Worm (Caenorhabditis elegans) whole organism, L4/young adult: ENCODE data around the gene T25B9.3.

Experiments
- W03F9.2 ChIP-seq: fragments of 150-350 bp; optimal IDR thresholded peaks from 2 replicates; lab custom pipeline; 2014; ENCODE audit warnings: missing biosample characterization, missing genetic modification characterization
- dao-5 ChIP-seq: sonication (generic microtip); optimal IDR thresholded peaks from 2 replicates; lab custom pipeline; 2016; ENCODE audit warnings: missing genotype, missing genetic modification characterization, moderate library complexity, missing compliant biosample characterization
- him-1 ChIP-seq: sonication (generic microtip); optimal IDR thresholded peaks from 2 replicates; lab custom pipeline; 2016; ENCODE audit warnings: missing genotype, missing genetic modification reagents, missing genetic modification characterization, missing compliant biosample characterization

The T25B9.3 gene

DNA sequence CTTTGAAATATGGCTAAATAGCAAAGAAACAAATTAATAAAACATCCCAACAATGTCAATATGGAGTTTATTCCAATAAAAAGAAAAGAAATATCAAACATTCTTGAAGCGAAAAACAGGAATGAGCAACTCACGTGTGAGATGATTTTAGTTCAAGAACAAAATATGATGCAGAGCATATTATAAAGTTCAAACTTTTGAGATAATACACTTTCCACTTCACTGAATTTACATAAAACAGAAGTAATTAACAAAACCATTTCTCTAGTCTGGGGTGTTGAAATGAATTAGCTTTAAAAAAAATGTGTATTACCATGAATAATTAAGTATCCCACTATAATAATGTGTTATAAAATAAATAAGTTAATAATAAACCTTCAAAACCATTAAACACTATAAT lies 42.2 kb downstream of the T25B9.3 start, which contains the start of gene srd-7:
Gene srd-7, minus strand, starts transcription at position 101 of the 400 bp plus-strand sequence.
- TF ChIP-seq W03F9.2 (tag; lab: Kevin White, UChicago): no peak

DNA sequence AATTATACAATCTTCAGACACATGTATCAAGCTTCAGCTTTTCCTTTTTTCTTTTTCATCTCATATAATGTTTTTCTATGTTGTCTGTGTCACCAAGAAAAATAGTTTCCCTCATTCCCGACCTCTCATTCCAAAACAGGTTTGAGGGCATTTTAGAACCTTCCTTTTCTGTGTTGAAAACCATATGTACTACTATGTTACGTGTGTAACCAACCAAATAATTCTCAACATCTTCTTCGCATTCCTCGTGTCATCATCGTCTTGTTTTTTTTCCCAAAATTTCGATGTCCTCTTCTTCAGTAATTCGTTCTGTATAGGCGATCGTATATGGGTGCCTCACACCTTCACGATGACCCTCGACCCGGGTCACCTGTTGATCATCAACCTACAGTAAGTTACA lies 45.8 kb downstream of the T25B9.3 start, which contains the start of gene pept-2:
Gene pept-2, plus strand, starts transcription at position 301 of the 400 bp plus-strand sequence.
- TF ChIP-seq W03F9.2 (tag; lab: Kevin White, UChicago): no peak
- no peak for TF ChIP-seq him-1 (tag; lab: Kevin White, UChicago)
- no peak for TF ChIP-seq dao-5 (tag; lab: Kevin White, UChicago)

ce11 chrIV:10795678-10796077 lies 51.1 kb downstream of the T25B9.3 start:
- TF ChIP-seq W03F9.2 (tag; lab: Kevin White, UChicago): no peak
- no peak for TF ChIP-seq him-1 (tag; lab: Kevin White, UChicago)
- no peak for TF ChIP-seq dao-5 (tag; lab: Kevin White, UChicago)

ce11 chrIV:10796707-10797106 lies 52.1 kb downstream of the T25B9.3 start:
- TF ChIP-seq W03F9.2 (tag; lab: Kevin White, UChicago): no peak
- TF ChIP-seq him-1 (tag; lab: Kevin White, UChicago): no peak
- TF ChIP-seq dao-5 (tag; lab: Kevin White, UChicago): no peak
